Fruit fly (Drosophila melanogaster) whole organism, embryonic: ENCODE measurements around the gene CG44838.

Source experiments
- B-H2 ChIP-seq: fragments of 200-800 bp; sonication (Bioruptor generic); optimal IDR thresholded peaks from 2 replicates; lab custom pipeline; 2018; ENCODE audit warnings: missing biosample characterization, mild to moderate bottlenecking, missing genetic modification characterization
- CG10147 ChIP-seq: fragments of 200-800 bp; sonication (Bioruptor generic); optimal IDR thresholded peaks from 2 replicates; lab custom pipeline; 2019; ENCODE audit warnings: missing biosample characterization, mild to moderate bottlenecking, missing genetic modification characterization, moderate library complexity
- CG10431 ChIP-seq: fragments of 200-800 bp; sonication (Bioruptor generic); optimal IDR thresholded peaks from 3 replicates; lab custom pipeline; 2018; ENCODE audit warnings: missing biosample characterization, mild to moderate bottlenecking, missing genetic modification characterization
- CG10462 ChIP-seq: fragments of 200-800 bp; sonication (Bioruptor generic); optimal IDR thresholded peaks from 2 replicates; lab custom pipeline; 2016; ENCODE audit warnings: missing biosample characterization, missing genetic modification characterization
- CG10979 ChIP-seq: fragments of 200-800 bp; sonication (Bioruptor generic); optimal IDR thresholded peaks from 2 replicates; lab custom pipeline; 2018; ENCODE audit warnings: missing biosample characterization, mild to moderate bottlenecking, missing genetic modification characterization, moderate library complexity
- CG13894 ChIP-seq: fragments of 200-800 bp; sonication (Bioruptor generic); optimal IDR thresholded peaks from 3 replicates; lab custom pipeline; 2018; ENCODE audit warnings: missing biosample characterization, mild to moderate bottlenecking, missing genetic modification characterization, moderate library complexity
- CG14014 ChIP-seq: fragments of 200-800 bp; sonication (Bioruptor generic); IDR thresholded peaks from 2 replicates; pipeline ENCODE4 v1.3.6; 2022; ENCODE audit warnings: missing biosample characterization, missing genetic modification characterization
- CG14441 ChIP-seq: fragments of 200-800 bp; sonication (Bioruptor generic); IDR thresholded peaks from 2 replicates; pipeline ENCODE4 v1.3.6; 2022; ENCODE audit warnings: missing biosample characterization, missing genetic modification characterization
- CG17328 ChIP-seq: fragments of 200-800 bp; sonication (Bioruptor generic); IDR thresholded peaks from 2 replicates; pipeline ENCODE4 v1.3.6; 2022; ENCODE audit warnings: missing biosample characterization, missing genetic modification characterization
- CG1792 ChIP-seq: fragments of 200-800 bp; sonication (Bioruptor generic); optimal IDR thresholded peaks from 2 replicates; lab custom pipeline; 2016; ENCODE audit warnings: missing biosample characterization, missing genetic modification characterization
- CG1832 ChIP-seq: fragments of 200-800 bp; sonication (Bioruptor generic); optimal IDR thresholded peaks from 2 replicates; lab custom pipeline; 2017; ENCODE audit warnings: missing biosample characterization, mild to moderate bottlenecking, missing genetic modification characterization, inconsistent platforms
- CG18764 ChIP-seq: fragments of 200-800 bp; sonication (Bioruptor generic); optimal IDR thresholded peaks from 3 replicates; lab custom pipeline; 2016; ENCODE audit warnings: missing biosample characterization, missing genetic modification characterization
- CG2116 ChIP-seq: fragments of 200-800 bp; sonication (Bioruptor generic); optimal IDR thresholded peaks from 3 replicates; lab custom pipeline; 2018; ENCODE audit warnings: missing biosample characterization, mild to moderate bottlenecking, missing genetic modification characterization
- CG2712 ChIP-seq: fragments of 200-800 bp; optimal IDR thresholded peaks from 3 replicates; lab custom pipeline; 2019; ENCODE audit warnings: missing biosample characterization, mild to moderate bottlenecking, missing genetic modification characterization, moderate library complexity
- CG34376 ChIP-seq: fragments of 200-800 bp; sonication (Bioruptor generic); optimal IDR thresholded peaks from 2 replicates; lab custom pipeline; 2018; ENCODE audit warnings: missing biosample characterization, mild to moderate bottlenecking, missing genetic modification characterization
- CG3726 ChIP-seq: fragments of 200-800 bp; sonication (Bioruptor generic); IDR thresholded peaks from 3 replicates; pipeline ENCODE4, ENCODE4 v1.3.6; 2022; ENCODE audit warnings: missing biosample characterization, missing genetic modification characterization
- CG6654 ChIP-seq: fragments of 200-800 bp; sonication (Bioruptor generic); optimal IDR thresholded peaks from 2 replicates; lab custom pipeline; 2017; ENCODE audit warnings: missing biosample characterization, mild to moderate bottlenecking, missing genetic modification characterization
- CG7556 ChIP-seq: fragments of 200-800 bp; sonication (Bioruptor generic); optimal IDR thresholded peaks from 2 replicates; lab custom pipeline; 2017; ENCODE audit warnings: missing biosample characterization, mild to moderate bottlenecking, missing genetic modification characterization
- CG9437 ChIP-seq: fragments of 200-800 bp; sonication (Bioruptor generic); optimal IDR thresholded peaks from 2 replicates; lab custom pipeline; 2018; ENCODE audit warnings: missing biosample characterization, mild to moderate bottlenecking, missing genetic modification characterization
- CkIIα-i1 ChIP-seq: fragments of 200-800 bp; sonication (Bioruptor generic); IDR thresholded peaks from 2 replicates; pipeline ENCODE4 v1.3.6; 2022; ENCODE audit warnings: missing biosample characterization, missing genetic modification characterization
- Dp ChIP-seq: fragments of 200-800 bp; sonication (Bioruptor generic); optimal IDR thresholded peaks from 2 replicates; lab custom pipeline; 2018; ENCODE audit warnings: missing biosample characterization, mild to moderate bottlenecking, missing genetic modification characterization, moderate library complexity
- Drgx ChIP-seq: fragments of 200-800 bp; sonication (Bioruptor generic); IDR thresholded peaks from 2 replicates; pipeline ENCODE4 v1.3.6; 2022; ENCODE audit warnings: missing biosample characterization, missing genetic modification characterization
- Fer2 ChIP-seq: fragments of 200-800 bp; sonication (Bioruptor generic); optimal IDR thresholded peaks from 2 replicates; lab custom pipeline; 2018; ENCODE audit warnings: missing biosample characterization, mild to moderate bottlenecking, missing genetic modification characterization, moderate library complexity
- Fer3 ChIP-seq: fragments of 200-800 bp; sonication (Bioruptor generic); optimal IDR thresholded peaks from 2 replicates; lab custom pipeline; 2018; ENCODE audit warnings: missing biosample characterization, mild to moderate bottlenecking, missing genetic modification characterization, moderate library complexity
- Med ChIP-seq: fragments of 200-800 bp; sonication (Bioruptor generic); peaks from one replicate; lab custom pipeline; 2016; ENCODE audit warnings: missing biosample characterization, missing genetic modification characterization, mild to moderate bottlenecking, inconsistent platforms, moderate library complexity
- Oli ChIP-seq: fragments of 200-800 bp; sonication (Bioruptor generic); optimal IDR thresholded peaks from 2 replicates; lab custom pipeline; 2018; ENCODE audit warnings: missing biosample characterization, mild to moderate bottlenecking, missing genetic modification characterization, moderate library complexity
- Ptx1 ChIP-seq: fragments of 200-800 bp; sonication (Bioruptor generic); IDR thresholded peaks from 2 replicates; pipeline ENCODE4 v1.3.6; 2022; ENCODE audit warnings: missing biosample characterization, missing genetic modification characterization
- Rfx ChIP-seq: fragments of 200-800 bp; sonication (Bioruptor generic); IDR thresholded peaks from 2 replicates; pipeline ENCODE4 v1.3.6; 2022; ENCODE audit warnings: missing biosample characterization, missing genetic modification characterization
- Rx ChIP-seq: fragments of 200-800 bp; sonication (Bioruptor generic); IDR thresholded peaks from 2 replicates; pipeline ENCODE4 v1.3.6; 2022; ENCODE audit warnings: missing biosample characterization, missing genetic modification characterization
- Sox100B ChIP-seq: fragments of 200-800 bp; sonication (Bioruptor generic); optimal IDR thresholded peaks from 3 replicates; lab custom pipeline; 2018; ENCODE audit warnings: missing biosample characterization, mild to moderate bottlenecking, missing genetic modification characterization
- Xrp1 ChIP-seq: fragments of 200-800 bp; sonication (Bioruptor generic); IDR thresholded peaks from 2 replicates; pipeline ENCODE4 v1.3.6; 2022; ENCODE audit warnings: missing biosample characterization, missing genetic modification characterization
- az2 ChIP-seq: fragments of 200-800 bp; sonication (Bioruptor generic); optimal IDR thresholded peaks from 3 replicates; lab custom pipeline; 2016; ENCODE audit warnings: missing biosample characterization, missing genetic modification characterization
- caup ChIP-seq: fragments of 200-800 bp; sonication (Bioruptor generic); optimal IDR thresholded peaks from 3 replicates; lab custom pipeline; 2017; ENCODE audit warnings: missing biosample characterization, mild to moderate bottlenecking, missing genetic modification characterization, moderate library complexity; ENCODE audit not compliant: severe bottlenecking
- chn ChIP-seq: fragments of 200-800 bp; sonication (Bioruptor generic); optimal IDR thresholded peaks from 2 replicates; lab custom pipeline; 2016; ENCODE audit warnings: missing biosample characterization, missing genetic modification characterization
- dati ChIP-seq: fragments of 200-800 bp; sonication (Bioruptor generic); IDR thresholded peaks from 2 replicates; pipeline ENCODE4 v1.3.6; 2022; ENCODE audit warnings: missing biosample characterization, missing genetic modification characterization
- dpn ChIP-seq, 2 experiments: fragments of 200-800 bp; sonication (Bioruptor generic); optimal IDR thresholded peaks; 3 replicates each; lab custom pipeline; 2016; ENCODE audit warnings: missing biosample characterization in 2 of 2, missing genetic modification characterization in 2 of 2
- emc ChIP-seq: fragments of 200-800 bp; sonication (Bioruptor generic); optimal IDR thresholded peaks from 2 replicates; lab custom pipeline; 2016; ENCODE audit warnings: missing biosample characterization, missing genetic modification characterization
- ems ChIP-seq: fragments of 200-800 bp; sonication (Bioruptor generic); optimal IDR thresholded peaks from 3 replicates; lab custom pipeline; 2016; ENCODE audit warnings: missing biosample characterization, missing genetic modification characterization
- eve ChIP-seq, 2 experiments: fragments of >200 bp; optimal IDR thresholded peaks; 2 replicates each; lab custom pipeline; 2017; ENCODE audit warnings: missing biosample characterization in 2 of 2, missing genetic modification characterization in 2 of 2
- eyg ChIP-seq: fragments of 200-800 bp; sonication (Bioruptor generic); optimal IDR thresholded peaks from 3 replicates; lab custom pipeline; 2016; ENCODE audit warnings: missing biosample characterization, missing genetic modification characterization
- fd96Cb ChIP-seq: fragments of 200-800 bp; sonication (Bioruptor generic); optimal IDR thresholded peaks from 2 replicates; lab custom pipeline; 2018; ENCODE audit warnings: missing biosample characterization, mild to moderate bottlenecking, missing genetic modification characterization, moderate library complexity
- lab ChIP-seq: fragments of 200-800 bp; sonication (Bioruptor generic); optimal IDR thresholded peaks from 3 replicates; lab custom pipeline; 2017; ENCODE audit warnings: missing biosample characterization, missing genetic modification characterization, mild to moderate bottlenecking, moderate library complexity, missing genetic modification reagents
- onecut ChIP-seq: fragments of 200-800 bp; sonication (Bioruptor generic); IDR thresholded peaks from 2 replicates; pipeline ENCODE4 v1.3.6; 2022; ENCODE audit warnings: missing biosample characterization, missing genetic modification characterization
- pb ChIP-seq: fragments of 200-800 bp; sonication (Bioruptor generic); optimal IDR thresholded peaks from 3 replicates; lab custom pipeline; 2016; ENCODE audit warnings: missing biosample characterization, missing genetic modification characterization
- run ChIP-seq: fragments of 200-800 bp; sonication (Bioruptor generic); optimal IDR thresholded peaks from 3 replicates; lab custom pipeline; 2018; ENCODE audit warnings: missing biosample characterization, mild to moderate bottlenecking, missing genetic modification characterization
- sens ChIP-seq: fragments of 200-800 bp; sonication (Bioruptor generic); peaks from one replicate; lab custom pipeline; 2016; ENCODE audit warnings: missing biosample characterization, missing genetic modification characterization
- tin ChIP-seq: fragments of 200-800 bp; sonication (Bioruptor generic); optimal IDR thresholded peaks from 3 replicates; lab custom pipeline; 2016; ENCODE audit warnings: missing biosample characterization, missing genetic modification characterization

CG44838 gene

DNA sequence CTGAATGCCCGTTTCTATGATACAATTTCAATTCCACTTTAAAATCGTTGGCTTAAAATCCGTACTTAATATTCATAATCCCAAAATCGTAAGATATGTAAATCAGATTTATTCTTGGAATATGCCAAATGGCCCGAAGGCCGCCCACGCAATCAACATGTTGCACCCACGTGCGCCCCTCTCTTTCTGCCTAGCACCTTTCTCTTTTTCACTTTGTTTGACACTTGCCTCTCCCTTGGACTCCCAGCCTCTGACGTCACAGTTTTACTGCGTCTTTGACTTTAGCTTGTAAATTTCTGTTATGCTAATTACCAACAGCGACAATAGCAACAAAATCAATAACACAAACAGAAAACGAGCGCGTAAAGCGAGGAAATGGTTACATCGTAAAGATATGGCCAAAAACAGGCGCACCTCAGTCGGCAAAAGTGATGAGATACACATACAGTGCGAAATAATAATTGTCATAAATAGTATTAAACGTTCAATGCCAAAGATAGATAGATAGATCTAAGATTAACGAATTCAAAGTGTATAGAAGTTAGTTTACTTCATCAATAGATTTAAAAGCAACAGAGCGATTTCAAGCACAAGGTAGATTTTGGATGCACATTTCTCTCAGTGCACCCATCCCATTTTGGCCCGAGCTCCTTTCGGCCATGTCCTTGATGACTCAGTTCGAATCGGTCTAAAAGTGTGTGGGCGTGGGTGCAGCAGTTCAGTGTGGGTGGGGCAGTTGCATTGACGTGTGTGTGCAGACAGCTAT, 42.9 kb downstream of the CG44838 start (continued):
- TF ChIP-seq caup (GFP tag; lab: Kevin White, UChicago) (peak; percentile 25), CG10979 (tag; lab: Kevin White, UChicago) (peak; percentile 26), dpn (GFP tag; optimal IDR thresholded peaks at IDR 0.05; lab: Kevin White, UChicago) (peak in 1 of 2 experiments; percentile 1), Fer3 (peak; percentile 22), CG2712 (tag; lab: Kevin White, UChicago) (peak; percentile 14), Xrp1 (GFP tag; lab: Robert Waterston, UW) (peak; percentile 24; the same call in 1 of the 2 replicates), Rfx (0 out of 2 replicates have a peak, but pooled peaks have one; percentile 31), onecut (peak; percentile 52; the same call in 1 of the 2 replicates), lab (GFP tag; lab: Kevin White, UChicago) (peak; percentile 39), sens (GFP tag; lab: Kevin White, UChicago) (peak; percentile 70), CG7556 (GFP tag; lab: Kevin White, UChicago) (no peak), CG14014 (0 out of 2 replicates have a peak, but pooled peaks have one; percentile 16), CG3726 (no peak), pb (GFP tag; lab: Kevin White, UChicago) (no peak), Med (GFP tag; lab: Kevin White, UChicago) (peak; percentile 70)

DNA sequence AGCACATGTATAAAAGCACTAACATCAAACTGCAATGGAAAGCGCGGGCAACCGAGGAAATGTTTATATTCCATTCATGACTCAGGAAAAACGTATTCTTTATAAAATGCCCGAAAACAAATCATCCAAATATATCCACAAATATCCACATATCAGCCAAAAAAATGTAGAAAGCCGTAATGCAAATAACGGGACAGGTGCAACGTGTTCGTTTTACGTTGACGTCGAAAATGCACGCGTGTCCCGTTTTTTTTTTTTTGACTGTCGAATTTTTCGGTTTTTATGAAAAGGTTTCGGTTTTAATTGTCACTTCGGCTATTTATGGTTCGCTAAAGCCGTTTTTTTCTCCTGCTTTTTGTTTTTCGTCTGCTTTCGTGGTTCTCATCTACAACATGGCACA, 43.7 kb downstream of the CG44838 start:
- no peak for TF ChIP-seq CG1792 (GFP tag; lab: Kevin White, UChicago)
- no peak for TF ChIP-seq Dp (GFP tag; lab: Kevin White, UChicago)
- no peak for TF ChIP-seq CG14441
- no peak for TF ChIP-seq CG34376 (GFP tag; lab: Kevin White, UChicago)
- no peak for TF ChIP-seq CG10147 (GFP tag; lab: Kevin White, UChicago)
- no peak for TF ChIP-seq CG17328 (GFP tag; lab: Robert Waterston, UW)
- no peak for TF ChIP-seq Oli (tag; lab: Kevin White, UChicago)
- TF ChIP-seq eve (GFP tag; optimal IDR thresholded peaks at IDR 0.05; lab: Kevin White, UChicago): peak in 1 of 2 experiments; percentile 55
- TF ChIP-seq fd96Cb (tag; lab: Kevin White, UChicago): no peak
- TF ChIP-seq CG9437 (GFP tag; lab: Kevin White, UChicago): peak; percentile 52

DNA sequence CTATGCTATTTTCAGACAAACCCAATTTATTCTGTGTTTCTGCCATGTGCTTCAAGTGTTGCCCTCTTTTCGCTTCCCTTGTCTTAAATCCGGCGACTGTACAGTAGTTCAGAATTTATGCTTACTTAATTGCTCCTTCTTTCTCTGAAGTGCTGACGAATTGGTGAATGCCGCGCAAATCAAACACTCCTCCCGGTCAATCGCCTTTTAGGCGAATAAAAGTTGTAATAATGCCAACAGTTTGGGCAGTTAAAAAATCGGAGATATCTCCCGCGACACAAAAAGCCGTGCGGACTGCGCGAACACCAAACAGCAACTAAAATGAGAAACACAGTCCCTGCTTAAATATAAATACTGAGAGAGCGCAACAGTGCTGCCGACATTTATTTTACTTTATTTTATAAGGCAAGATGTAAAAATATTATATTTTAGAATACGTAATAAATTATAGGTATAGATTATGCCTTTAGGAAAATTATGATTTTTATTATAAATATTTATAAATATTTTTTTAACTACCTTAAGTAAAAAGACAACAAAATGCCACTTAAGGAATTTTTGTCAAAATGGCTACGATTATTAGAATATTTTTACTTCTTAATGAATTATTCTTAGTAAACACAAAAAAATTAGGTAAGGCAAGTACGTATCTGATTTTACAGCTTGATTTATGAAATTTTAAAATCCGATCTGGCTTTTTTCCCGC, 44.3 kb downstream of the CG44838 start, which contains the start of gene path:
TSS of gene path (minus strand) at position 322 of the 706 bp plus-strand sequence.
- peak; percentile 51 for TF ChIP-seq CG13894 (tag; lab: Kevin White, UChicago)
- TF ChIP-seq CkIIα-i1 (GFP tag; lab: Robert Waterston, UW): no peak
- TF ChIP-seq fd96Cb (tag; lab: Kevin White, UChicago): peak; percentile 50
- no peak for TF ChIP-seq Drgx (GFP tag; lab: Robert Waterston, UW)
- no peak for TF ChIP-seq emc (GFP tag; lab: Kevin White, UChicago)
- TF ChIP-seq CG2116 (GFP tag; lab: Kevin White, UChicago): no peak
- no peak for TF ChIP-seq tin (GFP tag; lab: Kevin White, UChicago)
- TF ChIP-seq Rx (GFP tag; lab: Robert Waterston, UW): no peak
- TF ChIP-seq az2 (GFP tag; lab: Kevin White, UChicago): no peak
- TF ChIP-seq Ptx1 (GFP tag; lab: Robert Waterston, UW): no peak; the same call in 1 of the 2 replicates
- TF ChIP-seq Fer2 (tag; lab: Kevin White, UChicago): no peak
- no peak for TF ChIP-seq ems (GFP tag; lab: Kevin White, UChicago)
- TF ChIP-seq run (tag; lab: Kevin White, UChicago): no peak
- no peak for TF ChIP-seq eyg (GFP tag; lab: Kevin White, UChicago)
- no peak for TF ChIP-seq CG10462 (GFP tag; lab: Kevin White, UChicago)
- TF ChIP-seq CG6654 (GFP tag; lab: Kevin White, UChicago): no peak
- TF ChIP-seq dati (GFP tag; lab: Robert Waterston, UW): no peak
- TF ChIP-seq chn (GFP tag; lab: Kevin White, UChicago): no peak
- TF ChIP-seq Sox100B (GFP tag; lab: Kevin White, UChicago): peak; percentile 82
- no peak for TF ChIP-seq CG18764 (GFP tag; lab: Kevin White, UChicago)
- no peak for TF ChIP-seq CG1832 (GFP tag; lab: Kevin White, UChicago)
- peak; percentile 2 for TF ChIP-seq CG10431 (GFP tag; lab: Kevin White, UChicago)
- peak; percentile 43 for TF ChIP-seq B-H2 (GFP tag; lab: Kevin White, UChicago)
